Worm (Caenorhabditis elegans): ENCODE results near the gene pgp-9.

ce11 chrV:17812127-17812526 is 56.4 kb downstream of the pgp-9 start:
- TF ChIP-seq ztf-11 (tag; optimal IDR thresholded peaks at IDR 0.05) (no peak), nhr-77 (tag; optimal IDR thresholded peaks at IDR 0.05) (no peak), ZK546.5 (tag; optimal IDR thresholded peaks at IDR 0.05) (no peak), ztf-4 (tag; optimal IDR thresholded peaks at IDR 0.05) (no peak)
